Fruit fly (Drosophila melanogaster) whole organism, embryonic: ENCODE data around the gene CG15145.
A peak's percentile ranks its signal among the peaks of the same experiment; 100 is the strongest.

ENCODE experiments used
- Adf1 ChIP-seq: fragments of 200-800 bp; sonication (Bioruptor generic); IDR thresholded peaks from 2 replicates; pipeline ENCODE4 v1.3.6; 2022; ENCODE audit warnings: missing biosample characterization, missing genetic modification characterization
- Blimp-1 ChIP-seq: fragments of 200-800 bp; sonication (Bioruptor generic); optimal IDR thresholded peaks from 3 replicates; lab custom pipeline; 2018; ENCODE audit warnings: missing biosample characterization, missing genetic modification characterization, mild to moderate bottlenecking, moderate library complexity, missing genetic modification reagents
- BtbVII ChIP-seq: fragments of 200-800 bp; sonication (Bioruptor generic); optimal IDR thresholded peaks from 3 replicates; lab custom pipeline; 2017; ENCODE audit warnings: missing biosample characterization, mild to moderate bottlenecking, missing genetic modification characterization
- CG11723 ChIP-seq: fragments of 200-800 bp; sonication (Bioruptor generic); optimal IDR thresholded peaks from 2 replicates; lab custom pipeline; 2017; ENCODE audit warnings: missing biosample characterization, mild to moderate bottlenecking, missing genetic modification characterization
- CG13123 ChIP-seq: fragments of 200-800 bp; sonication (Bioruptor generic); optimal IDR thresholded peaks from 2 replicates; lab custom pipeline; 2016; ENCODE audit warnings: missing biosample characterization, missing genetic modification characterization
- CG13287 ChIP-seq: fragments of 200-800 bp; sonication (Bioruptor generic); IDR thresholded peaks from 2 replicates; pipeline ENCODE4 v1.3.6; 2022; ENCODE audit warnings: missing biosample characterization, missing genetic modification characterization; ENCODE audit not compliant: partially characterized antibody
- CG13424 ChIP-seq: fragments of 200-800 bp; sonication (Bioruptor generic); optimal IDR thresholded peaks from 2 replicates; lab custom pipeline; 2019; ENCODE audit warnings: missing biosample characterization, mild to moderate bottlenecking, missing genetic modification characterization, moderate library complexity
- CG15479 ChIP-seq: fragments of 200-800 bp; sonication (Bioruptor generic); optimal IDR thresholded peaks from 3 replicates; lab custom pipeline; 2019; ENCODE audit warnings: missing biosample characterization, mild to moderate bottlenecking, missing genetic modification characterization, moderate library complexity
- CG16813 ChIP-seq: fragments of 200-800 bp; sonication (Bioruptor generic); IDR thresholded peaks from 3 replicates; pipeline ENCODE4 v1.3.6; 2022; ENCODE audit warnings: missing biosample characterization, missing genetic modification characterization; ENCODE audit not compliant: partially characterized antibody
- CG6175 ChIP-seq: fragments of 200-800 bp; sonication (Bioruptor generic); IDR thresholded peaks from 3 replicates; pipeline ENCODE4 v1.3.6; 2022; ENCODE audit warnings: missing biosample characterization, missing genetic modification characterization
- CG7271 ChIP-seq: fragments of 200-800 bp; sonication (Bioruptor generic); optimal IDR thresholded peaks from 2 replicates; lab custom pipeline; 2018; ENCODE audit warnings: missing biosample characterization, mild to moderate bottlenecking, missing genetic modification characterization, moderate library complexity
- CG7928 ChIP-seq: fragments of 200-800 bp; sonication (Bioruptor generic); optimal IDR thresholded peaks from 2 replicates; lab custom pipeline; 2017; ENCODE audit warnings: missing biosample characterization, mild to moderate bottlenecking, missing genetic modification characterization
- CG8478 ChIP-seq: fragments of >200 bp; optimal IDR thresholded peaks from 2 replicates; lab custom pipeline; 2018
- CG9437 ChIP-seq: fragments of 200-800 bp; sonication (Bioruptor generic); optimal IDR thresholded peaks from 2 replicates; lab custom pipeline; 2018; ENCODE audit warnings: missing biosample characterization, mild to moderate bottlenecking, missing genetic modification characterization
- CTCF ChIP-seq: fragments of 200-800 bp; sonication (Bioruptor generic); optimal IDR thresholded peaks from 2 replicates; lab custom pipeline; 2017; ENCODE audit warnings: missing biosample characterization, mild to moderate bottlenecking, missing genetic modification characterization, moderate library complexity
- Camta ChIP-seq: fragments of 200-800 bp; sonication (Bioruptor generic); optimal IDR thresholded peaks from 2 replicates; lab custom pipeline; 2016; ENCODE audit warnings: missing biosample characterization, missing genetic modification characterization
- CoRest ChIP-seq: fragments of 200-800 bp; sonication (Bioruptor generic); optimal IDR thresholded peaks from 3 replicates; lab custom pipeline; 2018; ENCODE audit warnings: missing biosample characterization, mild to moderate bottlenecking, missing genetic modification characterization, moderate library complexity
- Deaf1 ChIP-seq: fragments of 200-800 bp; optimal IDR thresholded peaks from 3 replicates; lab custom pipeline; 2019; ENCODE audit warnings: missing biosample characterization, mild to moderate bottlenecking, missing genetic modification characterization, moderate library complexity
- Dip2 ChIP-seq: fragments of 200-800 bp; sonication (Bioruptor generic); IDR thresholded peaks from 2 replicates; pipeline ENCODE4 v1.3.6; 2022; ENCODE audit warnings: missing biosample characterization, missing genetic modification characterization
- Doc2 ChIP-seq: fragments of 200-800 bp; sonication (Bioruptor generic); IDR thresholded peaks from 2 replicates; pipeline ENCODE4 v1.3.6; 2022; ENCODE audit warnings: missing biosample characterization, missing genetic modification characterization
- Gsc ChIP-seq: fragments of 200-800 bp; sonication (Bioruptor generic); IDR thresholded peaks from 2 replicates; pipeline ENCODE4 v1.3.6; 2022; ENCODE audit warnings: missing biosample characterization, missing genetic modification characterization
- Jarid2 ChIP-seq: fragments of 200-800 bp; sonication (Bioruptor generic); optimal IDR thresholded peaks from 3 replicates; lab custom pipeline; 2017; ENCODE audit warnings: mild to moderate bottlenecking, missing biosample characterization, missing genetic modification reagents, missing genetic modification characterization
- Lpt ChIP-seq: fragments of >200 bp; optimal IDR thresholded peaks from 2 replicates; lab custom pipeline; 2018; ENCODE audit warnings: missing biosample characterization, missing genetic modification characterization
- NK7.1 ChIP-seq: fragments of 200-800 bp; sonication (Bioruptor generic); optimal IDR thresholded peaks from 3 replicates; lab custom pipeline; 2016; ENCODE audit warnings: missing biosample characterization, missing genetic modification characterization
- Opbp ChIP-seq: fragments of 200-800 bp; sonication (Bioruptor generic); IDR thresholded peaks from 3 replicates; pipeline ENCODE4 v1.3.6; 2022; ENCODE audit warnings: missing biosample characterization, missing genetic modification characterization; ENCODE audit not compliant: partially characterized antibody
- Optix ChIP-seq: fragments of 200-800 bp; sonication (Bioruptor generic); IDR thresholded peaks from 3 replicates; pipeline ENCODE4 v1.3.6; 2022; ENCODE audit warnings: missing biosample characterization, missing genetic modification characterization
- Pdp1 ChIP-seq, 2 experiments: fragments of 200-800 bp; sonication (Bioruptor generic); optimal IDR thresholded peaks; 3 replicates each; lab custom pipeline; 2016; ENCODE audit warnings: missing biosample characterization in 2 of 2, missing genetic modification characterization in 2 of 2, mild to moderate bottlenecking in 1 of 2, moderate library complexity in 1 of 2
- Usf ChIP-seq: fragments of 200-800 bp; sonication (Bioruptor generic); optimal IDR thresholded peaks from 2 replicates; lab custom pipeline; 2017; ENCODE audit warnings: missing genotype, missing biosample characterization, missing genetic modification characterization
- ab ChIP-seq: fragments of 200-800 bp; sonication (Bioruptor generic); optimal IDR thresholded peaks from 2 replicates; lab custom pipeline; 2016; ENCODE audit warnings: missing biosample characterization, missing genetic modification characterization
- amos ChIP-seq: fragments of 200-800 bp; sonication (Bioruptor generic); IDR thresholded peaks from 2 replicates; pipeline ENCODE4 v1.3.6; 2022; ENCODE audit warnings: missing biosample characterization, missing genetic modification characterization; ENCODE audit not compliant: partially characterized antibody
- ap ChIP-seq: fragments of 200-800 bp; sonication (Bioruptor generic); IDR thresholded peaks from 2 replicates; pipeline ENCODE4 v1.3.6; 2022; ENCODE audit warnings: missing biosample characterization, missing genetic modification characterization
- ci ChIP-seq: fragments of 200-800 bp; sonication (Bioruptor generic); IDR thresholded peaks from 3 replicates; pipeline ENCODE4 v1.3.6; 2022; ENCODE audit warnings: missing biosample characterization, missing genetic modification characterization
- fd3F ChIP-seq: fragments of 200-800 bp; sonication (Bioruptor generic); optimal IDR thresholded peaks from 2 replicates; lab custom pipeline; 2018; ENCODE audit warnings: missing biosample characterization, mild to moderate bottlenecking, missing genetic modification characterization, moderate library complexity
- fru ChIP-seq: fragments of >200 bp; optimal IDR thresholded peaks from 2 replicates; lab custom pipeline; 2017
- gt ChIP-seq: fragments of 200-800 bp; sonication (Bioruptor generic); IDR thresholded peaks from 2 replicates; pipeline ENCODE4 v1.3.6; 2022; ENCODE audit warnings: missing biosample characterization, missing genetic modification characterization
- hbn ChIP-seq: fragments of 200-800 bp; sonication (Bioruptor generic); IDR thresholded peaks from 2 replicates; pipeline ENCODE4 v1.3.6; 2022; ENCODE audit warnings: missing biosample characterization, missing genetic modification characterization; ENCODE audit not compliant: partially characterized antibody
- insv ChIP-seq, 2 experiments: fragments of 200-800 bp; sonication (Bioruptor generic); optimal IDR thresholded peaks; 3 replicates each; lab custom pipeline; 2016 to 2018; ENCODE audit warnings: missing biosample characterization in 2 of 2, missing genetic modification characterization in 2 of 2
- inv ChIP-seq: fragments of 200-800 bp; sonication (Bioruptor generic); IDR thresholded peaks from 2 replicates; pipeline ENCODE4 v1.3.6; 2022; ENCODE audit warnings: missing biosample characterization, missing genetic modification characterization; ENCODE audit not compliant: partially characterized antibody
- odd ChIP-seq: fragments of 200-800 bp; sonication (Bioruptor generic); optimal IDR thresholded peaks from 2 replicates; lab custom pipeline; 2017; ENCODE audit warnings: missing biosample characterization, mild to moderate bottlenecking, missing genetic modification characterization
- p53 ChIP-seq: fragments of 200-800 bp; sonication (Bioruptor generic); optimal IDR thresholded peaks from 2 replicates; lab custom pipeline; 2016; ENCODE audit warnings: missing biosample characterization, missing genetic modification characterization
- pb ChIP-seq: fragments of 200-800 bp; sonication (Bioruptor generic); optimal IDR thresholded peaks from 3 replicates; lab custom pipeline; 2016; ENCODE audit warnings: missing biosample characterization, missing genetic modification characterization
- pho ChIP-seq: fragments of 200-800 bp; sonication (Bioruptor generic); optimal IDR thresholded peaks from 2 replicates; lab custom pipeline; 2016; ENCODE audit warnings: missing biosample characterization, missing genetic modification characterization
- phol ChIP-seq: fragments of 200-800 bp; sonication (Bioruptor generic); optimal IDR thresholded peaks from 3 replicates; lab custom pipeline; 2018; ENCODE audit warnings: missing biosample characterization, mild to moderate bottlenecking, missing genetic modification characterization, moderate library complexity
- scrt ChIP-seq: fragments of 200-800 bp; sonication (Bioruptor generic); optimal IDR thresholded peaks from 2 replicates; lab custom pipeline; 2018; ENCODE audit warnings: missing biosample characterization, mild to moderate bottlenecking, missing genetic modification characterization, moderate library complexity
- sd ChIP-seq: fragments of 200-800 bp; sonication (Bioruptor generic); optimal IDR thresholded peaks from 3 replicates; lab custom pipeline; 2018; ENCODE audit warnings: missing biosample characterization, mild to moderate bottlenecking, missing genetic modification characterization, moderate library complexity
- seq ChIP-seq: fragments of 200-800 bp; sonication (Bioruptor generic); IDR thresholded peaks from 2 replicates; pipeline ENCODE4 v1.3.6; 2022; ENCODE audit warnings: missing biosample characterization, missing genetic modification characterization
- ssp ChIP-seq: fragments of 200-800 bp; sonication (Bioruptor generic); IDR thresholded peaks from 2 replicates; pipeline ENCODE4 v1.3.6; 2022; ENCODE audit warnings: missing biosample characterization, missing genetic modification characterization
- stwl ChIP-seq: fragments of 200-800 bp; sonication (Bioruptor generic); optimal IDR thresholded peaks from 3 replicates; lab custom pipeline; 2018; ENCODE audit warnings: missing biosample characterization, mild to moderate bottlenecking, missing genetic modification characterization, moderate library complexity
- tgo ChIP-seq: fragments of 200-800 bp; sonication (Bioruptor generic); IDR thresholded peaks from 3 replicates; pipeline ENCODE4 v1.3.6; 2022; ENCODE audit warnings: missing biosample characterization, missing genetic modification characterization
- tin ChIP-seq: fragments of 200-800 bp; sonication (Bioruptor generic); optimal IDR thresholded peaks from 3 replicates; lab custom pipeline; 2016; ENCODE audit warnings: missing biosample characterization, missing genetic modification characterization
- unc-4 ChIP-seq: fragments of 200-800 bp; sonication (Bioruptor generic); IDR thresholded peaks from 2 replicates; pipeline ENCODE4 v1.3.6; 2022; ENCODE audit warnings: missing biosample characterization, missing genetic modification characterization; ENCODE audit not compliant: partially characterized antibody
- wdn ChIP-seq: fragments of 200-800 bp; sonication (Bioruptor generic); IDR thresholded peaks from 2 replicates; pipeline ENCODE4 v1.3.6; 2022; ENCODE audit warnings: missing biosample characterization, missing genetic modification characterization
- yki ChIP-seq: fragments of >200 bp; optimal IDR thresholded peaks from 3 replicates; lab custom pipeline; 2018

Gene CG15145

DNA sequence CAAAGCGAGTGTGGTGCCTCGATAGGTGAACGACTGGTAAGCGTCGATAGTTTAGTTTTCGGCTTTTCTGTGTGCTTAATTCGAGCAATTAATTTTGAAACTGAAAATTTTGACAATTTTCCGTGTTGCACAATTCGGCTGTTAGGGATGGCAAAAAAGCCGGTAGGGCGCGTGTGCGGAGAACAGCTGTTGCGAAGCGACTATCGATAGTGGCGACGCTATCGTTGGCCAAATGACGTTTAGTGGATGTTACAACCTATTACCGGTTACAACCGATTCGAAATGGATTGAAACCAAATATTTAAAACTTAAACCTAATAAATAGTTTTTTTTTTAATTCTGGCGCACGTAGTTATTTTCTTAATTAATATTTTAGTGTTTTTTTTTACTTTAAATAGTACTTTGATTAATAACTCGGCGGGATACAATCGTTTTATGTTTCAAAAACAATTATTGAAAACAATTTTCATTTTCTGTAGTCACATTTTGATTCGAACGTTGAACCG lies 31.0 kb downstream of the CG15145 start, which contains the start of the genes mEFTs and Dhc36C (continued):
- no peak for TF ChIP-seq Adf1 (GFP tag; lab: Robert Waterston, UW)
- TF ChIP-seq odd (GFP tag; lab: Kevin White, UChicago): no peak
- TF ChIP-seq CG13123 (GFP tag; lab: Kevin White, UChicago): no peak
- no peak for TF ChIP-seq insv (GFP tag; optimal IDR thresholded peaks at IDR 0.05; lab: Kevin White, UChicago)
- peak; percentile 62 for TF ChIP-seq CTCF
- no peak for TF ChIP-seq seq
- no peak for TF ChIP-seq Doc2 (GFP tag; lab: Robert Waterston, UW)
- TF ChIP-seq amos (GFP tag; lab: Robert Waterston, UW): peak; percentile 92
- TF ChIP-seq pb (GFP tag; lab: Kevin White, UChicago): no peak
- TF ChIP-seq hbn: peak; percentile 60
- TF ChIP-seq sd: no peak
- TF ChIP-seq ap: no peak
- TF ChIP-seq CG13287 (GFP tag; lab: Robert Waterston, UW): peak; percentile 89
- no peak for TF ChIP-seq CoRest
- no peak for TF ChIP-seq CG11723 (GFP tag; lab: Kevin White, UChicago)
- TF ChIP-seq yki (lab: Kevin White, UChicago): no peak
- no peak for TF ChIP-seq Lpt
- peak; percentile 95 for TF ChIP-seq Opbp (GFP tag; lab: Robert Waterston, UW)
- TF ChIP-seq Usf (GFP tag; lab: Kevin White, UChicago): no peak
- peak; percentile 77 for TF ChIP-seq CG15479 (GFP tag; lab: Kevin White, UChicago)
- no peak for TF ChIP-seq tgo
- no peak for TF ChIP-seq Dip2 (GFP tag; lab: Robert Waterston, UW)
- no peak for TF ChIP-seq fru
- no peak for TF ChIP-seq Deaf1
- TF ChIP-seq stwl (tag; lab: Kevin White, UChicago): peak; percentile 70
- TF ChIP-seq ssp: no peak
- TF ChIP-seq Gsc: no peak
- TF ChIP-seq ab (GFP tag; lab: Kevin White, UChicago): no peak
- no peak for TF ChIP-seq NK7.1 (GFP tag; lab: Kevin White, UChicago)
- TF ChIP-seq inv (GFP tag; lab: Robert Waterston, UW): peak; percentile 81
- no peak for TF ChIP-seq tin (GFP tag; lab: Kevin White, UChicago)
- TF ChIP-seq CG7271: no peak
- TF ChIP-seq wdn (GFP tag; lab: Robert Waterston, UW): no peak
- no peak for TF ChIP-seq Camta (GFP tag; lab: Kevin White, UChicago)
- TF ChIP-seq CG6175 (GFP tag; lab: Robert Waterston, UW): no peak
- no peak for TF ChIP-seq CG13424 (tag; lab: Kevin White, UChicago)
- peak in 1 of 2 experiments; percentile 98 for TF ChIP-seq Pdp1 (GFP tag; optimal IDR thresholded peaks at IDR 0.05; lab: Kevin White, UChicago)
- no peak; the same call in 2 of the 3 replicates for TF ChIP-seq ci (GFP tag; lab: Robert Waterston, UW)
- TF ChIP-seq BtbVII: no peak
- TF ChIP-seq Optix (GFP tag; lab: Robert Waterston, UW): no peak
- TF ChIP-seq scrt (GFP tag; lab: Kevin White, UChicago): peak; percentile 45
- no peak for TF ChIP-seq fd3F (GFP tag; lab: Kevin White, UChicago)
- TF ChIP-seq gt (GFP tag; lab: Robert Waterston, UW): no peak
- no peak for TF ChIP-seq CG8478 (lab: Kevin White, UChicago)
- no peak for TF ChIP-seq p53 (GFP tag; lab: Kevin White, UChicago)
- peak; percentile 88 for TF ChIP-seq CG16813 (GFP tag; lab: Robert Waterston, UW)
- peak; percentile 56 for TF ChIP-seq phol (tag; lab: Kevin White, UChicago)
- no peak for TF ChIP-seq pho (GFP tag; lab: Kevin White, UChicago)
- no peak for TF ChIP-seq Blimp-1 (GFP tag; lab: Kevin White, UChicago)
- TF ChIP-seq CG7928 (GFP tag; lab: Kevin White, UChicago): no peak
- peak; percentile 85 for TF ChIP-seq unc-4
- TF ChIP-seq CG9437 (GFP tag; lab: Kevin White, UChicago): peak; percentile 13
- TF ChIP-seq Jarid2 (GFP tag; lab: Kevin White, UChicago): no peak
